Fruit fly (Drosophila melanogaster) whole organism, pupa: ENCODE results near the gene Sfp77F.
A peak's percentile ranks its signal among the peaks of the same experiment; 100 is the strongest.

Source experiments
- CG10348 ChIP-seq: fragments of 200-800 bp; sonication (Bioruptor generic); IDR thresholded peaks from 2 replicates; pipeline ENCODE4 v1.3.6; 2022; ENCODE audit warnings: missing biosample characterization, missing genetic modification characterization
- CG17806 ChIP-seq: fragments of 200-800 bp; sonication (Bioruptor generic); optimal IDR thresholded peaks from 2 replicates; lab custom pipeline; 2018; ENCODE audit warnings: missing biosample characterization, mild to moderate bottlenecking, missing genetic modification characterization, moderate library complexity
- CG4496 ChIP-seq: fragments of 200-800 bp; sonication (Bioruptor generic); IDR thresholded peaks from 3 replicates; pipeline ENCODE4 v1.3.6; 2022; ENCODE audit warnings: missing biosample characterization, missing genetic modification characterization
- EcR ChIP-seq: fragments of 200-800 bp; sonication (Bioruptor generic); optimal IDR thresholded peaks from 3 replicates; lab custom pipeline; 2019; ENCODE audit warnings: missing biosample characterization, missing genetic modification characterization, mild to moderate bottlenecking, moderate library complexity, missing genetic modification reagents
- Ets98B ChIP-seq: fragments of 200-800 bp; sonication (Bioruptor generic); IDR thresholded peaks from 2 replicates; pipeline ENCODE4 v1.3.6; 2022; ENCODE audit warnings: missing biosample characterization, missing genetic modification characterization
- Pif1A ChIP-seq: fragments of 200-800 bp; sonication (Bioruptor generic); optimal IDR thresholded peaks from 3 replicates; lab custom pipeline; 2016; ENCODE audit warnings: missing biosample characterization, missing genetic modification characterization
- gl ChIP-seq: fragments of 200-800 bp; sonication (Bioruptor generic); optimal IDR thresholded peaks from 2 replicates; lab custom pipeline; 2018; ENCODE audit warnings: missing biosample characterization, mild to moderate bottlenecking, missing genetic modification characterization
- rn ChIP-seq: fragments of 200-800 bp; sonication (Bioruptor generic); IDR thresholded peaks from 2 replicates; pipeline ENCODE4 v1.3.6; 2022; ENCODE audit warnings: missing biosample characterization, missing genetic modification characterization

DNA sequence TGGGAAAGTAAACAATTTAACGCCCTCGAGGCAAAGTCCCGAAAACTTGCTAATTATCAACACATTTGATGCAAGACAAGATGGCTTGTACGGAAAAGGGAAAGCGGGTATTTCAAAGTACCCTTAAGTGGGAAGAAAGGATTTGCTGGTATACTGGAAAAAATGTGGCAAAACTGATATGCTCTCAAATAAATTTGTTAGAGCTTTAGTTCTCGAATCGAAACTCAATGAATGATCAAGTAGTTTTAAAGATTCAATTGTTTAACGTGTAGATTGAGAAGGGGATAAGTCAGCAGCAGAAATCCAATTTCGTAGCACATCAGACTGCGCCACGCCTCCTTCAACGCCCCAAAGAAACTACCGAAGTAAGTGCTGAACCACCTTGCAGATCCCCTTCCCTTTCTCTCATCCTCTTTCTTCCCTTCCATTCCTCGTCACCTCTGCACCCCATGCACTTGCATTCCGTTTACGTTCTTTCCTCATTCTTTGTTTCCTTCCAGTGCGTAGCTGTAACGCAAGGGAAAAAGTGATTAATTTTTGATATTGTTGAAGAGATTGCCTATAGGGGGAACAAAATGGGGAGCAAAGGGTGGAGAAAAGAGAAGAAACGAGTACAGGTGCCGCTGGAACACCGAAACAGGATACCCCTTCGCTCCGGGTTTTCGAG, 19.9 kb upstream of the Sfp77F start:
- TF ChIP-seq EcR (GFP tag; lab: Kevin White, UChicago) (peak; percentile 2), rn (GFP tag; lab: Robert Waterston, UW) (no peak), CG17806 (tag; lab: Kevin White, UChicago) (no peak), Ets98B (GFP tag; lab: Robert Waterston, UW) (no peak), Pif1A (no peak), CG4496 (GFP tag; lab: Robert Waterston, UW) (no peak), CG10348 (GFP tag; lab: Robert Waterston, UW) (no peak), gl (tag; lab: Kevin White, UChicago) (no peak)
